Worm (Caenorhabditis elegans): ENCODE results near the gene F52H3.6.

The F52H3.6 gene

ce11 chrII:10060508-10060907 is 32.3 kb upstream of the F52H3.6 start, which contains the start of gene stg-1:
Gene stg-1 (minus strand): TSS chrII:10060660.
- peak; percentile 19 for TF ChIP-seq lin-14 (GFP tag; optimal IDR thresholded peaks at IDR 0.05)
- TF ChIP-seq ces-1 (GFP tag; optimal IDR thresholded peaks at IDR 0.05) = peak; percentile 13
- TF ChIP-seq sup-37 (GFP tag; optimal IDR thresholded peaks at IDR 0.05) = no peak

DNA sequence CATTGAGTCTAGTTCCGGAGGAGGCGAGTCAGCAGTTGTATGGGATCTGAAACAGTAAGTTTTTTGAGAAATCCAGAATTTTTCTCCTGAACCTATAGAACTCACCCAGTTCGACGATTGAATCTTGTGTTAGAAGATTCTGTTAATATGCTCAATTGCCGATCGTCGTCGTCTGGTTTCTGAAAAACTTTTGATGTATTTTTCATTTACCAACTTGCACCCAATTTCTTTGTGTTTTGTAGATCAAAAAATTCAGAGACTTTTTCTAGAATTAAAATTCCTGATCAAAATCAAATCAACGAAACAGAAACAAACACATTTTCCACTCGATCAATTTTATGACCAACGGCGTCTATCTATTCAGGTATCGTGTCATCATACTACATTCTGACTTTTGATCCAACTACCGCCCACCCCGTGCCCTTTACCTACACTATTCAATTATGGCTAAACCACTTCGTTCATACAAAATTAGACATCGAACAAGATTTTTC is 28.4 kb upstream of the F52H3.6 start, which contains the start of gene C18D1.2:
C18D1.2 (plus strand) TSS at position 444 of the 494 bp plus-strand sequence.
- TF ChIP-seq grh-1 (GFP tag; IDR thresholded peaks at IDR 0.05) = no peak
- TF ChIP-seq efl-1 (optimal IDR thresholded peaks at IDR 0.05) = no peak
- peak in 1 of 2 experiments; percentile 91 for TF ChIP-seq efl-1 (GFP tag; optimal IDR thresholded peaks at IDR 0.05 in 1 of 2)

DNA sequence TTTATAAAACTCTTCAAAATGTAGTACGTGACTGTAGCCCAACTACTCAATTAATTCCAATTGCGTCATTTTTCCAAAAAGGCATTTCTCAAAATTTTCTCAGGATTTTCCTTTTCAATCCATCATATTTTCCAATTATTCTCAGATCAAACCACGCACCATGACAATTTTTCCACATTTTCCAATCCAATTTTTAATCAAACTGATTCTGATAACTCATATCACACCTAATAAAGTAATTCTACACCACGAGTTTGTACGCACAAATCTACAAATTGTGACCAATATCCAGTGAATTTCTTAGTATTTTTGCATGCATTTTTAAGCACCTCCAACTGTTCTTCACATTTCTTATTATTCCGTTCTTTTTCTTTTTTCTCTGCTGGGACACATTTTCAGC is 23.3 kb upstream of the F52H3.6 start:
- TF ChIP-seq lin-14 (GFP tag; optimal IDR thresholded peaks at IDR 0.05) (peak; percentile 27), ceh-90 (tag; optimal IDR thresholded peaks at IDR 0.05) (no peak), efl-3 (GFP tag; optimal IDR thresholded peaks at IDR 0.05) (no peak), zag-1 (tag; optimal IDR thresholded peaks at IDR 0.05) (no peak), dsc-1 (tag; optimal IDR thresholded peaks at IDR 0.05) (peak; percentile 65), ceh-63 (GFP tag; optimal IDR thresholded peaks at IDR 0.05) (no peak), nhr-47 (tag; optimal IDR thresholded peaks at IDR 0.05) (no peak), snpc-4 (tag; optimal IDR thresholded peaks at IDR 0.05) (no peak), efl-1 (optimal IDR thresholded peaks at IDR 0.05) (no peak), efl-1 (GFP tag; optimal IDR thresholded peaks at IDR 0.05 in 1 of 2) (peak in 1 of 2 experiments; percentile 29)

DNA sequence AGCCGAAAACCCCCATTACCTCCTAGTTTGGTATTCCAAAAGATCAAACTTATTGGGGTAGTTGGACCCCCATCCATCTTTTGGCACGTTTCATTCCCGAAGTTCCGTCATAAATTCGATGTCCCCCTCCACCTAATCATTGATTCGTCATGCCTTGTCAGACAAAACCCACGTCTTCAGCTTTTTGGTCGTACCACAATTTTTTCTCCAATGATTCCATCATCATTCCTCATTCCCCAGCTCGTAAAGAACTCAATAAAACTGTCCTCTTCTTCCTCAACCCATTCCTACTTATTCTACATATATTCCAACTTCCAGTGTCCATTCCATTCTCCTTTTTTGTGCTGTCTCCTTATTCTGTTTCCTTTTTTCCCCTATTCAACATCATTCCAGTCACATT is 20.3 kb upstream of the F52H3.6 start, which contains the start of gene flp-4:
flp-4 (plus strand) TSS at position 301 of the 400 bp plus-strand sequence.
- TF ChIP-seq ceh-63 (GFP tag; optimal IDR thresholded peaks at IDR 0.05) = no peak
- no peak for TF ChIP-seq tbx-2 (tag; optimal IDR thresholded peaks at IDR 0.05)
- TF ChIP-seq lin-14 (GFP tag; optimal IDR thresholded peaks at IDR 0.05) = no peak
- no peak for TF ChIP-seq lin-13 (GFP tag; optimal IDR thresholded peaks at IDR 0.05)
- no peak for TF ChIP-seq ceh-8 (GFP tag; optimal IDR thresholded peaks at IDR 0.05)

- no peak for TF ChIP-seq efl-1 (optimal IDR thresholded peaks at IDR 0.05)
- peak in 1 of 2 experiments; percentile 77 for TF ChIP-seq efl-1 (GFP tag; optimal IDR thresholded peaks at IDR 0.05 in 1 of 2)
- TF ChIP-seq Y116A8C.19 (tag; optimal IDR thresholded peaks at IDR 0.05; ENCODE audit: borderline replicate concordance) = no peak
- peak; percentile 97 for TF ChIP-seq blmp-1 (tag; optimal IDR thresholded peaks at IDR 0.05)
- TF ChIP-seq lin-35 (GFP tag; optimal IDR thresholded peaks at IDR 0.05) = no peak
- no peak for TF ChIP-seq fkh-10 (GFP tag; optimal IDR thresholded peaks at IDR 0.05)
- peak in 1 of 6 experiments; percentile 55 for TF ChIP-seq elt-3 (tag; optimal IDR thresholded peaks at IDR 0.05)
Observed at ce11 chrII:10045670-10046069, 17.4 kb upstream of the F52H3.6 start.

DNA sequence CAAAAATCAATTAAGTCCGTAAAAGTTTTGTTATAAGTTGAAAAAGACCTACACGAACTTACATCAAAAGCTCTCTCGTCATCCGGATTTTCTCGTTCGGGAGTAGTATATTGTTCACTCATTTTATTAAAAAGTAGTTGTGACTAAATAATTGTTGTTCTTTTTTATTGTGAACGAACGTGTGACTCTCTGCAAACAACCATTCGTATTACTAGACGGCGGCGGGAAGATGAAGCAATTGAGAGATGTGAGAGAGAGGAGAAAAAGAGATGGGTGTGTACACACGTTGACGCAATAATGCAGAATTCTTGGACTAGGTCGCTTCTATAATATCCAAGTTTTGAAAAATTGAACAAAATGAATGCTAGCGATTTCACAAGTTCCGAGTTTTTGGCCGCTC is 16.7 kb upstream of the F52H3.6 start, which contains the start of the genes F52H3.11 and bath-38:
F52H3.11 (minus strand) TSS at position 203 of the 400 bp plus-strand sequence.
bath-38 (minus strand) TSS at position 310 of the 400 bp plus-strand sequence.
- TF ChIP-seq ceh-82 (tag; optimal IDR thresholded peaks at IDR 0.05) (peak in 1 of 3 experiments; percentile 25), C34B4.2 (tag; optimal IDR thresholded peaks at IDR 0.05) (no peak), lsy-2 (tag; optimal IDR thresholded peaks at IDR 0.05) (peak; percentile 21 to 60), ztf-4 (tag; optimal IDR thresholded peaks at IDR 0.05) (peak; percentile 30), efl-1 (optimal IDR thresholded peaks at IDR 0.05) (peak; percentile 54 to 56), efl-1 (GFP tag; optimal IDR thresholded peaks at IDR 0.05 in 1 of 2) (peak; percentile 54 to 90), C16A3.4 (tag; optimal IDR thresholded peaks at IDR 0.05) (peak; percentile 59), lin-35 (GFP tag; optimal IDR thresholded peaks at IDR 0.05) (peak; percentile 24 to 51), nhr-71 (tag; optimal IDR thresholded peaks at IDR 0.05) (peak; percentile 27), rnt-1 (tag; optimal IDR thresholded peaks at IDR 0.05) (peak; percentile 37), nhr-28 (tag; optimal IDR thresholded peaks at IDR 0.05) (no peak), lin-14 (GFP tag; optimal IDR thresholded peaks at IDR 0.05) (peak; percentile 64), snpc-4 (tag; optimal IDR thresholded peaks at IDR 0.05) (no peak), nhr-85 (tag) (peak; percentile 69), dpl-1 (GFP tag; optimal IDR thresholded peaks at IDR 0.05) (peak; percentile 15 to 62 (median 53)), pag-3 (tag; optimal IDR thresholded peaks at IDR 0.05; ENCODE audit: borderline replicate concordance, insufficient read depth) (no peak), xbp-1 (tag; optimal IDR thresholded peaks at IDR 0.05) (peak; percentile 32), nhr-47 (tag; optimal IDR thresholded peaks at IDR 0.05) (peak; percentile 11), swsn-7 (tag; optimal IDR thresholded peaks at IDR 0.05) (peak; percentile 36), skn-1 (tag; optimal IDR thresholded peaks at IDR 0.05) (peak; percentile 37), fkh-10 (GFP tag; optimal IDR thresholded peaks at IDR 0.05) (no peak), nhr-237 (tag; optimal IDR thresholded peaks at IDR 0.05) (no peak), F16B12.6 (tag; optimal IDR thresholded peaks at IDR 0.05) (peak; percentile 81), nhr-20 (tag; optimal IDR thresholded peaks at IDR 0.05) (peak; percentile 51), elt-3 (tag; optimal IDR thresholded peaks at IDR 0.05) (peak in 1 of 6 experiments; percentile 37), unc-130 (tag; optimal IDR thresholded peaks at IDR 0.05) (peak; percentile 47), mep-1 (tag; optimal IDR thresholded peaks at IDR 0.05) (peak; percentile 57), blmp-1 (tag; optimal IDR thresholded peaks at IDR 0.05) (peak; percentile 56)
